Worm (Caenorhabditis elegans) whole organism, young adult: ENCODE data around the gene R04F11.2.
A peak's percentile ranks its signal among the peaks of the same experiment; 100 is the strongest.

ENCODE experiments used
- B0261.1 ChIP-seq: sonication (generic microtip); optimal IDR thresholded peaks from 2 replicates; lab custom pipeline; 2016; ENCODE audit warnings: mild to moderate bottlenecking, missing genetic modification characterization, moderate library complexity, missing compliant biosample characterization
- F22D6.2 ChIP-seq: sonication (generic microtip); optimal IDR thresholded peaks from 2 replicates; lab custom pipeline; 2016; ENCODE audit warnings: mild to moderate bottlenecking, missing genetic modification characterization, missing compliant biosample characterization
- F49E8.2 ChIP-seq: sonication (generic microtip); optimal IDR thresholded peaks from 3 replicates; lab custom pipeline; 2017; ENCODE audit warnings: missing genetic modification characterization, mild to moderate bottlenecking, missing compliant biosample characterization, antibody characterized with exemption, moderate library complexity; ENCODE audit not compliant: insufficient read depth
- F52B5.7 ChIP-seq: sonication (generic microtip); optimal IDR thresholded peaks from 2 replicates; lab custom pipeline; 2016; ENCODE audit warnings: mild to moderate bottlenecking, missing genetic modification characterization, missing compliant biosample characterization
- F57A8.1 ChIP-seq: fragments of 200-800 bp; sonication (Bioruptor generic); optimal IDR thresholded peaks from 2 replicates; lab custom pipeline; 2018; ENCODE audit warnings: mild to moderate bottlenecking, missing genetic modification characterization, moderate library complexity, missing compliant biosample characterization
- F57C9.4 ChIP-seq: sonication (generic microtip); optimal IDR thresholded peaks from 2 replicates; lab custom pipeline; 2017; ENCODE audit warnings: mild to moderate bottlenecking, missing genetic modification characterization, missing compliant biosample characterization
- T26A5.8 ChIP-seq: sonication (generic microtip); optimal IDR thresholded peaks from 2 replicates; lab custom pipeline; 2016; ENCODE audit warnings: missing genetic modification characterization, missing compliant biosample characterization
- akir-1 ChIP-seq: fragments of 200-800 bp; sonication (Bioruptor generic); optimal IDR thresholded peaks from 2 replicates; lab custom pipeline; 2018; ENCODE audit warnings: mild to moderate bottlenecking, missing genetic modification characterization, moderate library complexity, missing compliant biosample characterization
- aptf-3 ChIP-seq: fragments of 200-800 bp; sonication (Bioruptor generic); IDR thresholded peaks from 2 replicates; pipeline ENCODE4 v1.3.6; 2022; ENCODE audit warnings: missing genetic modification characterization, missing compliant biosample characterization
- attf-6 ChIP-seq: fragments of 200-800 bp; sonication (Bioruptor generic); IDR thresholded peaks from 2 replicates; pipeline ENCODE4 v1.3.6; 2022; ENCODE audit warnings: missing genetic modification reagents, missing genetic modification characterization, missing compliant biosample characterization
- bed-1 ChIP-seq: fragments of 200-800 bp; sonication (Bioruptor generic); IDR thresholded peaks from 2 replicates; pipeline ENCODE4 v1.3.6; 2022; ENCODE audit warnings: missing genetic modification reagents, missing genetic modification characterization, missing compliant biosample characterization
- ccch-3 ChIP-seq: fragments of 200-800 bp; sonication (Bioruptor generic); optimal IDR thresholded peaks from 2 replicates; lab custom pipeline; 2018; ENCODE audit warnings: mild to moderate bottlenecking, missing genetic modification characterization, missing compliant biosample characterization
- cebp-1 ChIP-seq, 2 experiments: fragments of 200-800 bp in 1 of 2; sonication (Bioruptor generic) in 1 of 2; sonication (generic microtip) in 1 of 2; IDR thresholded peaks in 1 of 2; optimal IDR thresholded peaks in 1 of 2; 2 replicates each; pipeline versions ENCODE4 v1.3.6 to Lab custom; 2017 to 2022; ENCODE audit warnings: missing compliant biosample characterization in 2 of 2, missing genetic modification characterization in 2 of 2, mild to moderate bottlenecking in 1 of 2, missing genetic modification reagents in 1 of 2, moderate library complexity in 1 of 2
- ceh-40 ChIP-seq: fragments of 200-800 bp; sonication (Bioruptor generic); IDR thresholded peaks from 2 replicates; pipeline ENCODE4 v1.3.6; 2022; ENCODE audit warnings: missing genetic modification characterization, missing compliant biosample characterization
- ceh-58 ChIP-seq: fragments of 200-800 bp; sonication (Bioruptor generic); IDR thresholded peaks from 2 replicates; pipeline ENCODE4 v1.3.6; 2022; ENCODE audit warnings: missing genetic modification characterization, missing compliant biosample characterization
- dox-1 ChIP-seq: fragments of 200-800 bp; sonication (Bioruptor generic); IDR thresholded peaks from 2 replicates; pipeline ENCODE4 v1.3.6; 2022; ENCODE audit warnings: missing genetic modification reagents, missing genetic modification characterization, missing compliant biosample characterization
- egrh-3 ChIP-seq: fragments of 200-800 bp; sonication (Bioruptor generic); IDR thresholded peaks from 2 replicates; pipeline ENCODE4 v1.3.6; 2022; ENCODE audit warnings: missing genetic modification reagents, missing genetic modification characterization, missing compliant biosample characterization
- fkh-3 ChIP-seq: sonication (generic microtip); optimal IDR thresholded peaks from 2 replicates; lab custom pipeline; 2016; ENCODE audit warnings: mild to moderate bottlenecking, missing genetic modification characterization, missing compliant biosample characterization
- hmg-1.2 ChIP-seq: fragments of 200-800 bp; sonication (Bioruptor generic); IDR thresholded peaks from 2 replicates; pipeline ENCODE4 v1.3.6; 2022; ENCODE audit warnings: missing genetic modification reagents, missing genetic modification characterization, missing compliant biosample characterization
- hsf-1 ChIP-seq: fragments of 200-800 bp; sonication (Bioruptor generic); IDR thresholded peaks from 2 replicates; pipeline ENCODE4 v1.3.6; 2022; ENCODE audit warnings: missing genetic modification reagents, missing genetic modification characterization, missing compliant biosample characterization
- let-526 ChIP-seq: fragments of 200-800 bp; sonication (Bioruptor generic); IDR thresholded peaks from 2 replicates; pipeline ENCODE4 v1.3.6; 2022; ENCODE audit warnings: missing genetic modification reagents, missing genetic modification characterization, missing compliant biosample characterization
- lir-1 ChIP-seq: fragments of 200-800 bp; sonication (Bioruptor generic); conservative IDR thresholded peaks from 2 replicates; pipeline ENCODE4 v1.3.6; 2022; ENCODE audit warnings: missing genetic modification reagents, missing genetic modification characterization, missing compliant biosample characterization
- madf-10 ChIP-seq: sonication (generic microtip); optimal IDR thresholded peaks from 2 replicates; lab custom pipeline; 2016; ENCODE audit warnings: mild to moderate bottlenecking, missing genetic modification characterization, missing compliant biosample characterization
- madf-3 ChIP-seq: fragments of 200-800 bp; sonication (Bioruptor generic); IDR thresholded peaks from 2 replicates; pipeline ENCODE4 v1.3.6; 2022; ENCODE audit warnings: missing genetic modification reagents, missing genetic modification characterization, missing compliant biosample characterization
- mcd-1 ChIP-seq: fragments of 200-800 bp; sonication (Bioruptor generic); IDR thresholded peaks from 2 replicates; pipeline ENCODE4 v1.3.6; 2022; ENCODE audit warnings: missing genetic modification reagents, missing genetic modification characterization, missing compliant biosample characterization
- nfya-1 ChIP-seq: sonication (generic microtip); optimal IDR thresholded peaks from 2 replicates; lab custom pipeline; 2017; ENCODE audit warnings: antibody characterized with exemption, missing compliant biosample characterization, missing genetic modification characterization, borderline replicate concordance; ENCODE audit not compliant: insufficient read depth
- nhr-90 ChIP-seq: sonication (generic microtip); optimal IDR thresholded peaks from 2 replicates; lab custom pipeline; 2016; ENCODE audit warnings: missing genotype, mild to moderate bottlenecking, missing genetic modification characterization, missing compliant biosample characterization
- pbrm-1 ChIP-seq: fragments of 200-800 bp; sonication (Bioruptor generic); IDR thresholded peaks from 2 replicates; pipeline ENCODE4 v1.3.6; 2022; ENCODE audit warnings: missing genetic modification reagents, missing genetic modification characterization, missing compliant biosample characterization
- sea-2 ChIP-seq: fragments of 200-800 bp; sonication (Bioruptor generic); IDR thresholded peaks from 2 replicates; pipeline ENCODE4 v1.3.6; 2022; ENCODE audit warnings: missing genetic modification characterization, missing compliant biosample characterization
- unc-62 ChIP-seq: fragments of 150-350 bp; optimal IDR thresholded peaks from 2 replicates; lab custom pipeline; 2014; ENCODE audit warnings: missing biosample characterization, missing genetic modification reagents, missing genetic modification characterization
- xnd-1 ChIP-seq: sonication (generic microtip); optimal IDR thresholded peaks from 2 replicates; lab custom pipeline; 2016; ENCODE audit warnings: missing genotype, missing genetic modification reagents, missing genetic modification characterization, missing compliant biosample characterization
- zfh-2 ChIP-seq: fragments of 200-800 bp; sonication (Bioruptor generic); conservative IDR thresholded peaks from 2 replicates; pipeline ENCODE4 v1.3.6; 2022; ENCODE audit warnings: missing genetic modification reagents, missing genetic modification characterization, missing compliant biosample characterization
- ztf-18 ChIP-seq: sonication (generic microtip); optimal IDR thresholded peaks from 2 replicates; lab custom pipeline; 2016; ENCODE audit warnings: missing genotype, mild to moderate bottlenecking, missing genetic modification characterization, missing compliant biosample characterization
- ztf-22 ChIP-seq: fragments of 200-800 bp; sonication (Bioruptor generic); optimal IDR thresholded peaks from 2 replicates; lab custom pipeline; 2018; ENCODE audit warnings: mild to moderate bottlenecking, missing genetic modification characterization, moderate library complexity, missing compliant biosample characterization
- ztf-25 ChIP-seq: fragments of 200-800 bp; sonication (Bioruptor generic); IDR thresholded peaks from 2 replicates; pipeline ENCODE4 v1.3.6; 2022; ENCODE audit warnings: missing genetic modification reagents, missing genetic modification characterization, missing compliant biosample characterization
- ztf-28 ChIP-seq: fragments of 200-800 bp; sonication (Bioruptor generic); IDR thresholded peaks from 2 replicates; pipeline ENCODE4 v1.3.6; 2022; ENCODE audit warnings: missing genetic modification reagents, missing genetic modification characterization, missing compliant biosample characterization
- ztf-6 ChIP-seq: fragments of 200-800 bp; sonication (Bioruptor generic); IDR thresholded peaks from 2 replicates; pipeline ENCODE4 v1.3.6; 2022; ENCODE audit warnings: missing genetic modification reagents, missing genetic modification characterization, missing compliant biosample characterization

R04F11.2 gene

DNA sequence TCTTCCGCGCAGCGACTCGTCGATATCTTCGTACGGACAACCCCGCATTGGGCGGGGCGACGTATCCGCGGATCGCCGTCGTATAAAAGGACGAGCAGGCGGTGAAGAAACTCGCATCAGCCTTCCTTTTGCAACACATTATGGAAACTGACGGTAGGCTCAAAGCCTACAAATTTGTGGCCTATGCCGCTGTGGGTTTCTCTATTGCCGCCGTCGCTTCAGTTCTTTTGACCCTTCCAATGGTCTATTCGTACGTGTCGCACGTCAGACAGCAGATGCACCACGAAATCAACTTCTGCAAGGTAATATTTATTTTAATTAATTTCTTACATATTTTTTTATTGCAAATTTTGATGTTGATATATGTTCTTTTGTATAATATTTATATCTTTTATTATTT, 34.7 kb downstream of the R04F11.2 start:
- TF ChIP-seq madf-3 (GFP tag; lab: Robert Waterston, UW) (no peak), aptf-3 (GFP tag; lab: Robert Waterston, UW) (no peak), attf-6 (0 out of 2 replicates have a peak, but pooled peaks have one; percentile 17)

DNA sequence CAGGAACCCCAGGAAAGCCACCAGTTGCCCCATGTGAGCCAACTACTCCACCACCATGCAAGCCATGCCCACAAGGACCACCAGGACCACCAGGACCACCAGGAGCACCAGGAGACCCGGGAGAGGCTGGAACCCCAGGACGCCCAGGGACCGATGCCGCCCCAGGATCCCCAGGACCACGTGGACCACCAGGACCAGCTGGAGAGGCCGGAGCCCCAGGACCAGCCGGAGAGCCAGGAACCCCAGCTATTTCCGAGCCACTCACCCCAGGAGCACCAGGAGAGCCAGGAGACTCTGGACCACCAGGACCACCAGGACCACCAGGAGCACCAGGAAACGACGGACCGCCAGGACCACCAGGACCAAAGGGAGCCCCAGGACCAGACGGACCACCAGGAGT, 35.3 kb downstream of the R04F11.2 start:
- TF ChIP-seq zfh-2 (GFP tag; lab: Robert Waterston, UW), result peak; percentile 97
- TF ChIP-seq mcd-1 (GFP tag; lab: Robert Waterston, UW), result peak; percentile 52; the same call in 1 of the 2 replicates
- TF ChIP-seq egrh-3 (GFP tag; lab: Robert Waterston, UW), result peak; percentile 99
- TF ChIP-seq ceh-58 (GFP tag; lab: Robert Waterston, UW), result no peak
- TF ChIP-seq ztf-28 (GFP tag; lab: Robert Waterston, UW), result 0 out of 2 replicates have a peak, but pooled peaks have one; percentile 47
- TF ChIP-seq, all 124 proteins: peak for 4

DNA sequence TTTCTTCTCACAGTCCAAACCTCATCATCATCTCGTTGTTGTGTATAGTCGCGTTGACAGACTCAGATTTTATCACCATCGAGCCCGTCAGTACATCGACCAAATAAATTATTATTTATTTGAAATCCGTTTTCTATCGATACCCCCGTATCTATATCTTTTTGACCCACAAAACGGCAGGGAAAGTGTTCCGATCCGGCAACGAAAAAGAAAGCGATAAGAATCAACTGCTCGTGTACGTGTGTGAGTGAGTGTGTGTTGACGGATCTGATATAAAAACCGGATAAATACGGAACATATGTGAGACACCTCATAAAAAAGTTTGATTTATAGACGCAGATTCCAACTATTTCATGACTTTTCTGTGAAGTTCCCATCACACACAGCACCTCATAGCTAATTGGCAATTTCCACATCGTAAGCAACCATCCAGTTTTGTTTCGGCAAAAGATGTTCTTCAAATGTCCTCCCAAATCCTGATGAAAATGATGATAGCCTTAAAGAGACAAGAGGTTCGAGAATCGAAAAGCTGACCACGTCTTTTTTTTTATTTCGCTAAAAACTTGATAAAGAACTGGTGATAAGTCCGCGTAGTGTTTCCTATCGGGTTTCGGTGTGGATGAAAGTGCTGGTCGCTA, 36.1 kb downstream of the R04F11.2 start:
- no peak for TF ChIP-seq lir-1 (GFP tag; lab: Robert Waterston, UW)
- no peak for TF ChIP-seq ccch-3
- no peak for TF ChIP-seq sea-2
- TF ChIP-seq F57A8.1, result no peak
- TF ChIP-seq B0261.1 (tag; lab: Kevin White, UChicago), result no peak
- no peak for TF ChIP-seq akir-1 (GFP tag; lab: Kevin White, UChicago)
- no peak for TF ChIP-seq hsf-1 (GFP tag; lab: Robert Waterston, UW)
- TF ChIP-seq let-526 (GFP tag; lab: Robert Waterston, UW), result no peak
- TF ChIP-seq pbrm-1 (GFP tag; lab: Robert Waterston, UW), result no peak
- no peak for TF ChIP-seq ztf-18 (tag; lab: Kevin White, UChicago)
- no peak for TF ChIP-seq T26A5.8
- TF ChIP-seq F57C9.4 (tag; lab: Kevin White, UChicago), result no peak
- no peak for TF ChIP-seq F22D6.2 (tag; lab: Kevin White, UChicago)

DNA sequence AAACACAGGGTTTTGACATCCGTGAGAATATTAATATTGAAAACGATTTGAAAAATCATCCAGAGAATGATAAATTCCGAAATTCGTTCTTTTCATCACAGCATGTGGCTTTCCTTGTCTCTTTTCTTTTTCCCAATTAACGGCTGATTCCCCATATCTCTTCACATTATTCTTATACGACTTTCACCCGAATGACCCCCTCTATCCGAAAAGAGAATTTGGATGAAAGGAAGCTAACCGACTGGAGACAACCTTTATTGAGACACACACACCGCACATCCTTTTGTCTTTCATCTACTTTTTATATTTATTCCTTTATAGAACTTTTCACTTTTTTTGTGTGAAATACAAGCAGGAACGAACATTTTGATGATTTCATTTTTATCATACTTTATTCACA, 39.5 kb downstream of the R04F11.2 start:
- TF ChIP-seq hsf-1 (GFP tag; lab: Robert Waterston, UW), result no peak
- no peak for TF ChIP-seq hmg-1.2 (GFP tag; lab: Robert Waterston, UW)
- no peak for TF ChIP-seq ztf-22 (GFP tag; lab: Kevin White, UChicago)
- no peak for TF ChIP-seq ztf-6
- TF ChIP-seq ceh-40, result no peak
- TF ChIP-seq F52B5.7 (tag; lab: Kevin White, UChicago), result no peak
- TF ChIP-seq unc-62 (GFP tag; lab: Kevin White, UChicago), result no peak
- TF ChIP-seq cebp-1 (GFP tag; IDR thresholded peaks at IDR 0.05; lab: Robert Waterston, UW), result no peak
- no peak for TF ChIP-seq cebp-1 (tag; optimal IDR thresholded peaks at IDR 0.05; lab: Kevin White, UChicago)
- no peak for TF ChIP-seq fkh-3 (tag; lab: Kevin White, UChicago)
- TF ChIP-seq ztf-25 (GFP tag; lab: Robert Waterston, UW), result no peak
- TF ChIP-seq F49E8.2 (tag; lab: Kevin White, UChicago), result no peak
- TF ChIP-seq madf-10 (tag; lab: Kevin White, UChicago), result no peak
- TF ChIP-seq T26A5.8, result no peak
- TF ChIP-seq nhr-90 (tag; lab: Kevin White, UChicago), result no peak
- TF ChIP-seq nfya-1 (tag; lab: Kevin White, UChicago), result no peak
- no peak for TF ChIP-seq dox-1 (GFP tag; lab: Robert Waterston, UW)
- TF ChIP-seq bed-1, result no peak
- TF ChIP-seq xnd-1 (tag; lab: Kevin White, UChicago), result no peak
